Worm (Caenorhabditis elegans) whole organism, L4 larva: Measurements from ENCODE around the gene F53F1.4.

ENCODE experiments used
- Y48G9A.11 ChIP-seq: fragments of 200-800 bp; sonication (Bioruptor generic); IDR thresholded peaks from 2 replicates; pipeline ENCODE4 v1.3.6; 2022; ENCODE audit warnings: missing genetic modification reagents, missing genetic modification characterization, missing compliant biosample characterization
- Y75B8A.6 ChIP-seq: fragments of 200-800 bp; sonication (Bioruptor generic); IDR thresholded peaks from 2 replicates; pipeline ENCODE4 v1.3.6; 2022; ENCODE audit warnings: missing genetic modification reagents, missing genetic modification characterization, missing compliant biosample characterization
- ZK546.5 ChIP-seq, 2 experiments: sonication (generic microtip); optimal IDR thresholded peaks; 2 replicates each; lab custom pipeline; 2017; ENCODE audit warnings: missing biosample characterization in 2 of 2, missing genetic modification characterization in 2 of 2
- aha-1 ChIP-seq: fragments of 150-350 bp; peaks from one replicate; lab custom pipeline; 2014; ENCODE audit warnings: missing biosample characterization, missing genetic modification characterization
- arid-1 ChIP-seq: fragments of 200-800 bp; sonication (Bioruptor generic); conservative IDR thresholded peaks from 2 replicates; pipeline ENCODE4 v1.3.6; 2022; ENCODE audit warnings: missing genetic modification reagents, missing genetic modification characterization, missing compliant biosample characterization
- attf-4 ChIP-seq: sonication (generic microtip); optimal IDR thresholded peaks from 3 replicates; lab custom pipeline; 2017; ENCODE audit warnings: missing biosample characterization, missing genetic modification characterization
- cey-2 ChIP-seq: sonication (generic microtip); optimal IDR thresholded peaks from 3 replicates; lab custom pipeline; 2017; ENCODE audit warnings: missing genetic modification characterization, mild to moderate bottlenecking, missing compliant biosample characterization, antibody characterized with exemption, borderline replicate concordance; ENCODE audit not compliant: insufficient read depth
- daf-16 ChIP-seq, 3 experiments: sonication (generic microtip); optimal IDR thresholded peaks; 2 replicates each; lab custom pipeline; 2016 to 2017; ENCODE audit warnings: missing genetic modification characterization in 3 of 3, missing genetic modification reagents in 3 of 3, mild to moderate bottlenecking in 2 of 3, missing compliant biosample characterization in 2 of 3, missing biosample characterization in 1 of 3, moderate library complexity in 1 of 3
- dmd-6 ChIP-seq: fragments of 200-800 bp; sonication (Bioruptor generic); IDR thresholded peaks from 2 replicates; pipeline ENCODE4 v1.3.6; 2022; ENCODE audit warnings: missing genetic modification reagents, missing genetic modification characterization, missing compliant biosample characterization
- duxl-1 ChIP-seq: sonication (generic microtip); optimal IDR thresholded peaks from 2 replicates; lab custom pipeline; 2016; ENCODE audit warnings: mild to moderate bottlenecking, missing genetic modification characterization, moderate library complexity, missing compliant biosample characterization; ENCODE audit not compliant: poor library complexity
- dve-1 ChIP-seq: sonication (generic microtip); optimal IDR thresholded peaks from 2 replicates; lab custom pipeline; 2017; ENCODE audit warnings: antibody characterized with exemption, mild to moderate bottlenecking, missing genetic modification characterization, missing compliant biosample characterization; ENCODE audit not compliant: insufficient read depth
- egl-27 ChIP-seq: sonication (generic microtip); optimal IDR thresholded peaks from 3 replicates; lab custom pipeline; 2017; ENCODE audit warnings: missing biosample characterization, missing genetic modification reagents, missing genetic modification characterization
- fkh-10 ChIP-seq: fragments of 150-350 bp; optimal IDR thresholded peaks from 2 replicates; lab custom pipeline; 2014; ENCODE audit warnings: missing biosample characterization, missing genetic modification reagents, missing genetic modification characterization
- hlh-11 ChIP-seq: fragments of 200-800 bp; sonication (Bioruptor generic); optimal IDR thresholded peaks from 2 replicates; lab custom pipeline; 2018; ENCODE audit warnings: mild to moderate bottlenecking, missing genetic modification characterization, missing compliant biosample characterization
- lim-7 ChIP-seq: fragments of 200-800 bp; sonication (Bioruptor generic); IDR thresholded peaks from 2 replicates; pipeline ENCODE4 v1.3.6; 2022; ENCODE audit warnings: missing genetic modification characterization, missing compliant biosample characterization
- lin-1 ChIP-seq: fragments of 200-800 bp; sonication (Bioruptor generic); IDR thresholded peaks from 2 replicates; pipeline ENCODE4 v1.3.6; 2022; ENCODE audit warnings: missing genetic modification reagents, missing genetic modification characterization, missing compliant biosample characterization
- lin-29 ChIP-seq: fragments of 200-800 bp; sonication (Bioruptor generic); IDR thresholded peaks from 2 replicates; pipeline ENCODE4 v1.3.6; 2022; ENCODE audit warnings: missing genetic modification reagents, missing genetic modification characterization, missing compliant biosample characterization
- lin-38 ChIP-seq: fragments of 200-800 bp; sonication (Bioruptor generic); IDR thresholded peaks from 2 replicates; pipeline ENCODE4 v1.3.6; 2022; ENCODE audit warnings: missing genetic modification reagents, missing genetic modification characterization, missing compliant biosample characterization
- lsy-2 ChIP-seq, 2 experiments: fragments of 150-350 bp in 1 of 2; sonication (generic microtip) in 1 of 2; optimal IDR thresholded peaks; 2 replicates each; lab custom pipeline; 2014 to 2017; ENCODE audit warnings: missing biosample characterization in 2 of 2, missing genetic modification characterization in 2 of 2
- mdl-1 ChIP-seq, 2 experiments: fragments of 150-350 bp in 1 of 2; sonication (generic microtip) in 1 of 2; optimal IDR thresholded peaks; 2 replicates each; lab custom pipeline; 2014 to 2017; ENCODE audit warnings: missing biosample characterization in 2 of 2, missing genetic modification characterization in 2 of 2
- mep-1 ChIP-seq: fragments of 150-350 bp; sonication (generic microtip); optimal IDR thresholded peaks from 3 replicates; lab custom pipeline; 2014; ENCODE audit warnings: missing biosample characterization, missing genetic modification characterization
- mxl-3 ChIP-seq: fragments of 200-800 bp; sonication (Bioruptor generic); optimal IDR thresholded peaks from 2 replicates; lab custom pipeline; 2018; ENCODE audit warnings: mild to moderate bottlenecking, missing genetic modification characterization, missing compliant biosample characterization
- nhr-10 ChIP-seq: fragments of 150-350 bp; optimal IDR thresholded peaks from 2 replicates; lab custom pipeline; 2014; ENCODE audit warnings: missing biosample characterization, missing genetic modification characterization
- nhr-102 ChIP-seq: sonication (generic microtip); optimal IDR thresholded peaks from 2 replicates; lab custom pipeline; 2016; ENCODE audit warnings: mild to moderate bottlenecking, missing genetic modification characterization, moderate library complexity, missing compliant biosample characterization
- nhr-25 ChIP-seq: sonication (generic microtip); optimal IDR thresholded peaks from 2 replicates; lab custom pipeline; 2017; ENCODE audit warnings: missing genetic modification characterization, mild to moderate bottlenecking, missing compliant biosample characterization, antibody characterized with exemption, moderate library complexity, borderline replicate concordance; ENCODE audit not compliant: insufficient read depth
- nhr-28 ChIP-seq: fragments of 150-350 bp; optimal IDR thresholded peaks from 2 replicates; lab custom pipeline; 2014; ENCODE audit warnings: missing biosample characterization, missing genetic modification characterization
- nhr-41 ChIP-seq: fragments of 200-800 bp; sonication (Bioruptor generic); IDR thresholded peaks from 2 replicates; pipeline ENCODE4 v1.3.6; 2022; ENCODE audit warnings: missing genetic modification reagents, missing genetic modification characterization, missing compliant biosample characterization
- nhr-48 ChIP-seq: sonication (generic microtip); optimal IDR thresholded peaks from 2 replicates; lab custom pipeline; 2016; ENCODE audit warnings: mild to moderate bottlenecking, missing genetic modification characterization, missing compliant biosample characterization
- nhr-77 ChIP-seq: fragments of 150-350 bp; optimal IDR thresholded peaks from 2 replicates; lab custom pipeline; 2014; ENCODE audit warnings: missing biosample characterization, missing genetic modification characterization
- pha-4 ChIP-seq, 2 experiments: fragments of 150-350 bp in 1 of 2; fragments of 200-800 bp in 1 of 2; sonication (Bioruptor generic) in 1 of 2; IDR thresholded peaks in 1 of 2; optimal IDR thresholded peaks in 1 of 2; 2 replicates each; pipeline versions ENCODE4 v1.3.6 to Lab custom; 2014 to 2022; ENCODE audit warnings: missing genetic modification characterization in 2 of 2, missing genetic modification reagents in 2 of 2, missing biosample characterization in 1 of 2, missing compliant biosample characterization in 1 of 2
- php-3 ChIP-seq: fragments of 200-800 bp; sonication (Bioruptor generic); IDR thresholded peaks from 2 replicates; pipeline ENCODE4 v1.3.6; 2022; ENCODE audit warnings: missing genetic modification reagents, missing genetic modification characterization, missing compliant biosample characterization
- pqm-1 ChIP-seq: sonication (generic microtip); optimal IDR thresholded peaks from 2 replicates; lab custom pipeline; 2017; ENCODE audit warnings: missing biosample characterization, missing genetic modification characterization
- skn-1 ChIP-seq: fragments of 150-350 bp; optimal IDR thresholded peaks from 2 replicates; lab custom pipeline; 2014; ENCODE audit warnings: missing biosample characterization, missing genetic modification characterization
- spr-1 ChIP-seq: sonication (generic microtip); optimal IDR thresholded peaks from 2 replicates; lab custom pipeline; 2016; ENCODE audit warnings: mild to moderate bottlenecking, missing genetic modification characterization, missing compliant biosample characterization
- tra-1 ChIP-seq: fragments of 200-800 bp; sonication (Bioruptor generic); IDR thresholded peaks from 2 replicates; pipeline ENCODE4 v1.3.6; 2022; ENCODE audit warnings: missing genetic modification reagents, missing genetic modification characterization, missing compliant biosample characterization
- unc-39 ChIP-seq: sonication (generic microtip); optimal IDR thresholded peaks from 2 replicates; lab custom pipeline; 2017; ENCODE audit warnings: missing biosample characterization, missing genetic modification characterization
- unc-62 ChIP-seq, 3 experiments: fragments of 150-350 bp in 1 of 3; sonication (generic microtip); optimal IDR thresholded peaks in 2 of 3; peaks in 1 of 3; 1 replicate in 1 of 3; 2 replicates in 2 of 3; lab custom pipeline; 2014 to 2017; ENCODE audit warnings: missing biosample characterization in 3 of 3, missing genetic modification characterization in 3 of 3, missing genetic modification reagents in 3 of 3, missing genotype in 1 of 3

Gene F53F1.4

ce11 chrV:13410688-13411087, at the start of gene F53F1.4:
F53F1.4 (plus strand) TSS chrV:13411077.
- no peak for TF ChIP-seq cey-2 (tag; lab: Kevin White, UChicago)
- peak; percentile 40 for TF ChIP-seq nhr-48
- TF ChIP-seq hlh-11, result peak; percentile 19
- peak; percentile 74 for TF ChIP-seq mxl-3 (GFP tag; lab: Kevin White, UChicago)

- peak; percentile 31 for TF ChIP-seq aha-1 (tag; lab: Kevin White, UChicago)
- TF ChIP-seq unc-39 (tag; lab: Kevin White, UChicago), result no peak
Measured at ce11 chrV:13363415-13363814, 47.5 kb upstream of the F53F1.4 start, which contains the start of gene srg-46. srg-46 (plus strand) TSS chrV:13363715.

ce11 chrV:13364227-13364626, 46.6 kb upstream of the F53F1.4 start:
- no peak for TF ChIP-seq arid-1
- TF ChIP-seq unc-62 (GFP tag; optimal IDR thresholded peaks at IDR 0.05 in 1 of 2; lab: Kevin White, UChicago), result peak in 1 of 2 experiments; percentile 92
- no peak for TF ChIP-seq unc-62 (tag; optimal IDR thresholded peaks at IDR 0.05; lab: Kevin White, UChicago)
- TF ChIP-seq, all 104 proteins: peak for 1

- TF ChIP-seq duxl-1 (tag; lab: Kevin White, UChicago) (no peak), fkh-10 (GFP tag; lab: Kevin White, UChicago) (peak; percentile 37)
Measured at ce11 chrV:13366488-13366887, 44.4 kb upstream of the F53F1.4 start.

- TF ChIP-seq lim-7 (no peak), unc-62 (GFP tag; optimal IDR thresholded peaks at IDR 0.05 in 1 of 2; lab: Kevin White, UChicago) (peak in 1 of 2 experiments; percentile 46), unc-62 (tag; optimal IDR thresholded peaks at IDR 0.05; lab: Kevin White, UChicago) (no peak)
Measured at ce11 chrV:13367024-13367423, 43.9 kb upstream of the F53F1.4 start, which contains the start of gene srx-125. srx-125 (plus strand) TSS chrV:13367324.

- TF ChIP-seq nhr-28 (tag; lab: Kevin White, UChicago), result peak; percentile 55
- TF ChIP-seq lim-7, result no peak
- TF ChIP-seq nhr-10 (tag; lab: Kevin White, UChicago), result peak; percentile 36
- peak; percentile 3 for TF ChIP-seq nhr-25 (tag; lab: Kevin White, UChicago)
- no peak for TF ChIP-seq lin-29 (GFP tag; lab: Robert Waterston, UW)
- TF ChIP-seq nhr-102 (tag; lab: Kevin White, UChicago), result no peak
- TF ChIP-seq lsy-2 (tag; optimal IDR thresholded peaks at IDR 0.05; lab: Kevin White, UChicago), result no peak
- no peak for TF ChIP-seq nhr-48
- TF ChIP-seq hlh-11, result no peak
- TF ChIP-seq pha-4 (GFP tag; IDR thresholded peaks at IDR 0.05; lab: Robert Waterston, UW), result no peak
- no peak for TF ChIP-seq pha-4 (tag; optimal IDR thresholded peaks at IDR 0.05; lab: Kevin White, UChicago)
- TF ChIP-seq nhr-77, result peak; percentile 62
- peak; percentile 41 for TF ChIP-seq dve-1 (tag; lab: Kevin White, UChicago)
- peak; percentile 77 for TF ChIP-seq dmd-6 (GFP tag; lab: Robert Waterston, UW)
- TF ChIP-seq lin-38 (GFP tag; lab: Robert Waterston, UW), result no peak
- TF ChIP-seq unc-62 (GFP tag; optimal IDR thresholded peaks at IDR 0.05 in 1 of 2; lab: Kevin White, UChicago), result peak in 1 of 2 experiments; percentile 6
- no peak for TF ChIP-seq unc-62 (tag; optimal IDR thresholded peaks at IDR 0.05; lab: Kevin White, UChicago)
- peak; percentile 48; the same call in 1 of the 2 replicates for TF ChIP-seq tra-1
- peak; percentile 23; the same call in 1 of the 2 replicates for TF ChIP-seq lin-1
- TF ChIP-seq ZK546.5 (tag; optimal IDR thresholded peaks at IDR 0.05; lab: Kevin White, UChicago), result no peak
- no peak for TF ChIP-seq skn-1
- TF ChIP-seq Y75B8A.6 (GFP tag; lab: Robert Waterston, UW), result 0 out of 2 replicates have a peak, but pooled peaks have one; percentile 4
- TF ChIP-seq egl-27 (tag; lab: Kevin White, UChicago), result no peak
- TF ChIP-seq mep-1 (tag; lab: Kevin White, UChicago), result peak; percentile 60
- peak in 1 of 2 experiments; percentile 7 for TF ChIP-seq mdl-1 (tag; optimal IDR thresholded peaks at IDR 0.05; lab: Kevin White, UChicago)
- TF ChIP-seq spr-1 (tag; lab: Kevin White, UChicago), result no peak
- TF ChIP-seq php-3 (GFP tag; lab: Robert Waterston, UW), result 0 out of 2 replicates have a peak, but pooled peaks have one; percentile 6
- no peak for TF ChIP-seq attf-4 (tag; lab: Kevin White, UChicago)
- peak; percentile 54 for TF ChIP-seq pqm-1 (tag; lab: Kevin White, UChicago)
- no peak for TF ChIP-seq Y48G9A.11 (GFP tag; lab: Robert Waterston, UW)
- no peak for TF ChIP-seq nhr-41 (GFP tag; lab: Robert Waterston, UW)
- no peak for TF ChIP-seq daf-16 (GFP tag; optimal IDR thresholded peaks at IDR 0.05; lab: Kevin White, UChicago)
- peak; percentile 68 for TF ChIP-seq daf-16 (tag; optimal IDR thresholded peaks at IDR 0.05; lab: Kevin White, UChicago)
Measured at ce11 chrV:13369663-13370062, 41.2 kb upstream of the F53F1.4 start.
